Comparison of ENCODE assay signal across 1 fruit fly cellular context in the genomic region with DNA sequence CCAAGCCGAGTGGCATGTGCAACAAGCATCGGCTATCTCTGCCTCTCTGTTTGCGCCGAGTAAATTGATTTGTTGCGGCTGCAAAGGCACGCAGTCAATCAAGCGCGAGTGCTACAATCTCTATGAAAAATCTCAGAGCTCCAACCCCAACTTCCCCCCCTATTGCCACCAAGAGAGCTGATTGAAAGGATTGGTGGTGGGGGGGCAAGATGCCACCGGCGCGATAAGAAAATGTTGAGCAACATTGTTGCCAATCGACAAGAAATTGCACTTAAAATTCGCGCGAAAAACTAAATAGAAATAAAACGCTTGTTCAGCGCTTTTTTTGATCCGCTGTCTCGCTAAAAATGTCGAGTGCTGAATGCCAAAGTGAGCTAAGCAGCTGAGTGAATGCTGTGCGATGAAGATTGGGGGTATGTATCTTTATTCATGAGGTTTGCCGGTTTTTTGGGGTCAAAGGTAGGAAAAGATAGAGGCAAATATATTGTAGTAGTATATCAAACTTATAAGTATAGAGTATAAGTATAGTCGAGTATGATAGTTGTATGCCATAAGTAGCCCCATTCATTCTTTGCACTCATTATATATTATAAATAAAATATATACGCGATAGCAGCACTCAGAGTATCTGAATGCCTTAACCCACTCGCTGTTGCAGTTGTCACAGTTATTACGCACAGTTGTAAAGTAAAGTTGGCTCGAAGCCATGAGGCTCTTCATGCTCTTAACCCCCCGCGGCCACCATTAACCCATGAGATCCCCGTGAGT.
TF ChIP-seq lines count a peak whose summit lies in the region.

No protein-coding gene starts in this region.

TF ChIP-seq in whole organism, embryonic, 481 proteins besides CTCF, POLR2A, EP300 and RAD21 (continued from another document):
- TF ChIP-seq CG14710 (tag; optimal IDR thresholded peaks at IDR 0.05; lab: Kevin White, UChicago) (no peak), Drgx (GFP tag; IDR thresholded peaks at IDR 0.05; lab: Robert Waterston, UW) (peak; percentile 35), ind (GFP tag; optimal IDR thresholded peaks at IDR 0.05; lab: Kevin White, UChicago) (no peak), CkIIα-i1 (GFP tag; IDR thresholded peaks at IDR 0.05; lab: Robert Waterston, UW) (no peak)
